Worm (Caenorhabditis elegans): Measurements from ENCODE around the gene F58D2.4.

The F58D2.4 gene

ce11 chrIV:13180723-13181122 lies 8.1 kb downstream of the F58D2.4 start, which contains the start of gene F58D2.3:
TSS of gene F58D2.3 (minus strand) at chrIV:13180823.
- no peak for TF ChIP-seq Y5F2A.4 (GFP tag; optimal IDR thresholded peaks at IDR 0.05)
- no peak for TF ChIP-seq set-16 (GFP tag; IDR thresholded peaks at IDR 0.05)
- TF ChIP-seq mxl-3 (GFP tag; optimal IDR thresholded peaks at IDR 0.05): no peak
- TF ChIP-seq F37D6.2 (tag; optimal IDR thresholded peaks at IDR 0.05): no peak
- TF ChIP-seq nhr-42 (GFP tag; IDR thresholded peaks at IDR 0.05): no peak
- TF ChIP-seq lin-39 (tag; optimal IDR thresholded peaks at IDR 0.05): no peak
- TF ChIP-seq spr-1 (tag; optimal IDR thresholded peaks at IDR 0.05): no peak
- TF ChIP-seq ceh-20 (GFP tag; IDR thresholded peaks at IDR 0.05): no peak
- no peak for TF ChIP-seq nhr-10 (tag; optimal IDR thresholded peaks at IDR 0.05)
- no peak for TF ChIP-seq rbr-2 (tag; optimal IDR thresholded peaks at IDR 0.05)
- no peak for TF ChIP-seq nhr-25 (tag; optimal IDR thresholded peaks at IDR 0.05; ENCODE audit: borderline replicate concordance, insufficient read depth)
- no peak for TF ChIP-seq ZK337.2 (GFP tag; IDR thresholded peaks at IDR 0.05)
- TF ChIP-seq mdt-29 (GFP tag; IDR thresholded peaks at IDR 0.05): no peak
- no peak for TF ChIP-seq cey-2 (tag; optimal IDR thresholded peaks at IDR 0.05; ENCODE audit: borderline replicate concordance, insufficient read depth)
- TF ChIP-seq unc-39 (tag; optimal IDR thresholded peaks at IDR 0.05): no peak

- TF ChIP-seq zfp-3 (GFP tag; conservative IDR thresholded peaks at IDR 0.05): no peak
- TF ChIP-seq unc-62 (GFP tag; optimal IDR thresholded peaks at IDR 0.05 in 1 of 2): peak in 1 of 2 experiments; percentile 76
- no peak for TF ChIP-seq unc-62 (tag; optimal IDR thresholded peaks at IDR 0.05)
- TF ChIP-seq aha-1 (tag): peak; percentile 4
- TF ChIP-seq Y75B8A.6 (GFP tag; IDR thresholded peaks at IDR 0.05): no peak
- TF ChIP-seq nhr-11 (tag; optimal IDR thresholded peaks at IDR 0.05): no peak
Observed at ce11 chrIV:13179295-13179694, 9.6 kb downstream of the F58D2.4 start, which contains the start of gene lev-1. TSS of gene lev-1 (minus strand) at chrIV:13179395.

ce11 chrIV:13173359-13173758 lies 15.5 kb downstream of the F58D2.4 start:
- TF ChIP-seq vab-7 (GFP tag; IDR thresholded peaks at IDR 0.05): no peak
- TF ChIP-seq unc-62 (GFP tag; optimal IDR thresholded peaks at IDR 0.05 in 1 of 2): peak in 1 of 2 experiments; percentile 97
- no peak for TF ChIP-seq unc-62 (tag; optimal IDR thresholded peaks at IDR 0.05)

ce11 chrIV:13170241-13170640 lies 18.6 kb downstream of the F58D2.4 start, which contains the start of gene nas-14:
TSS of gene nas-14 (plus strand) at chrIV:13170541.
- TF ChIP-seq skn-1 (tag; optimal IDR thresholded peaks at IDR 0.05): no peak
- no peak for TF ChIP-seq fkh-10 (GFP tag; optimal IDR thresholded peaks at IDR 0.05)
- no peak for TF ChIP-seq hlh-30 (tag; optimal IDR thresholded peaks at IDR 0.05; ENCODE audit: insufficient read depth)
- TF ChIP-seq T26A8.4 (GFP tag; IDR thresholded peaks at IDR 0.05): no peak
- no peak for TF ChIP-seq ceh-28 (tag; optimal IDR thresholded peaks at IDR 0.05)
- TF ChIP-seq saeg-2 (GFP tag; IDR thresholded peaks at IDR 0.05): no peak

ce11 chrIV:13167534-13167933 lies 21.3 kb downstream of the F58D2.4 start:
- TF ChIP-seq fkh-10 (GFP tag; optimal IDR thresholded peaks at IDR 0.05): no peak
- TF ChIP-seq ZK546.5 (tag; optimal IDR thresholded peaks at IDR 0.05): no peak
- TF ChIP-seq madf-9 (GFP tag; conservative IDR thresholded peaks at IDR 0.05): no peak
- no peak for TF ChIP-seq aly-2 (tag; optimal IDR thresholded peaks at IDR 0.05)
- TF ChIP-seq ceh-44 (GFP tag; IDR thresholded peaks at IDR 0.05): no peak
- no peak for TF ChIP-seq pqm-1 (tag; optimal IDR thresholded peaks at IDR 0.05)
- TF ChIP-seq nhr-25 (tag; optimal IDR thresholded peaks at IDR 0.05; ENCODE audit: borderline replicate concordance, insufficient read depth): no peak
- TF ChIP-seq zag-1 (tag; optimal IDR thresholded peaks at IDR 0.05): no peak
- no peak for TF ChIP-seq ceh-82 (tag; optimal IDR thresholded peaks at IDR 0.05)
- no peak for TF ChIP-seq Y105C5A.15 (GFP tag; IDR thresholded peaks at IDR 0.05)
- peak; percentile 60 for TF ChIP-seq aha-1 (tag)
- TF ChIP-seq lin-29 (GFP tag; IDR thresholded peaks at IDR 0.05): no peak
- TF ChIP-seq spr-3 (GFP tag; optimal IDR thresholded peaks at IDR 0.05): no peak
- TF ChIP-seq daf-8 (GFP tag; IDR thresholded peaks at IDR 0.05): no peak
- peak in 1 of 2 experiments; percentile 10 for TF ChIP-seq unc-62 (GFP tag; optimal IDR thresholded peaks at IDR 0.05 in 1 of 2)
- no peak for TF ChIP-seq unc-62 (tag; optimal IDR thresholded peaks at IDR 0.05)
